Worm (Caenorhabditis elegans) whole organism, late embryonic: Measurements from ENCODE around the gene spig-10.

Source experiments
- Y22D7AL.16 ChIP-seq: sonication (generic microtip); optimal IDR thresholded peaks from 2 replicates; lab custom pipeline; 2016; ENCODE audit warnings: missing genetic modification characterization, missing compliant biosample characterization
- ceh-24 ChIP-seq: sonication (generic microtip); optimal IDR thresholded peaks from 2 replicates; lab custom pipeline; 2016; ENCODE audit warnings: mild to moderate bottlenecking, missing genetic modification characterization, missing compliant biosample characterization

DNA sequence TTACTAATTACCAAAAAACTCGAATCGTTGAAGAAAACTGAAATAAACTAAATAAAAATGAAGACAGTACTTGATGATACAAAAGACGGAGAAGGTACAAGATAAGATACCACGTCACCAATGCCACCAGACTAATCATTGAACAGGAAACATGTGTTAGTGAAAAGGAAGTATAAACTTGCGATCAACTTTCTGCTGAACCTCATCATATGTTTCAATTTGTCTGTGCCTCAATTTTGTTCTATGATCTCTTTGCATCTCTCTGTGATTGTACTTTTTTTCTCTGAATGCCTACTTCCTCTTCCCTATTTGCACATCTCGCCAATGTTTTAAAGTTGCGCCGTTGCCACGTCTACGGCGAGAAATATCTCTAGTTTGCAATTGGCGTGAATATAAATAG, 12.1 kb upstream of the spig-10 start:
- TF ChIP-seq ceh-24 (tag; lab: Kevin White, UChicago) (no peak), Y22D7AL.16 (no peak)
